Worm (Caenorhabditis elegans) whole organism, early embryonic: ENCODE measurements around the gene str-121.

Experiments
- B0310.2 ChIP-seq: sonication (generic microtip); optimal IDR thresholded peaks from 2 replicates; lab custom pipeline; 2016; ENCODE audit warnings: mild to moderate bottlenecking, missing genetic modification characterization, missing compliant biosample characterization
- F13C5.2 ChIP-seq: sonication (generic microtip); optimal IDR thresholded peaks from 2 replicates; lab custom pipeline; 2017; ENCODE audit warnings: mild to moderate bottlenecking, missing genetic modification characterization, inconsistent platforms, missing compliant biosample characterization
- aly-1 ChIP-seq: sonication (generic microtip); optimal IDR thresholded peaks from 2 replicates; lab custom pipeline; 2016; ENCODE audit warnings: missing genetic modification characterization, missing compliant biosample characterization
- ama-1 ChIP-seq: fragments of 150-350 bp; optimal IDR thresholded peaks from 2 replicates; lab custom pipeline; 2014
- ceh-13 ChIP-seq: fragments of 200-800 bp; sonication (Bioruptor generic); optimal IDR thresholded peaks from 2 replicates; lab custom pipeline; 2018; ENCODE audit warnings: mild to moderate bottlenecking, missing genetic modification characterization, missing compliant biosample characterization
- ceh-36 ChIP-seq: sonication (generic microtip); optimal IDR thresholded peaks from 2 replicates; lab custom pipeline; 2016; ENCODE audit warnings: missing genetic modification characterization, inconsistent platforms, missing compliant biosample characterization
- ets-7 ChIP-seq: sonication (generic microtip); optimal IDR thresholded peaks from 2 replicates; lab custom pipeline; 2016; ENCODE audit warnings: missing genotype, missing genetic modification characterization, missing compliant biosample characterization
- flt-1 ChIP-seq: fragments of 200-800 bp; sonication (Bioruptor generic); IDR thresholded peaks from 2 replicates; pipeline ENCODE4 v1.3.6; 2022; ENCODE audit warnings: missing genetic modification characterization, missing compliant biosample characterization
- hmbx-1 ChIP-seq: sonication (generic microtip); optimal IDR thresholded peaks from 2 replicates; lab custom pipeline; 2016; ENCODE audit warnings: mild to moderate bottlenecking, missing genetic modification characterization, missing compliant biosample characterization
- hmg-4 ChIP-seq: fragments of 200-800 bp; sonication (Bioruptor generic); optimal IDR thresholded peaks from 2 replicates; lab custom pipeline; 2018; ENCODE audit warnings: mild to moderate bottlenecking, missing genetic modification characterization, missing compliant biosample characterization
- hnd-1 ChIP-seq: sonication (generic microtip); optimal IDR thresholded peaks from 2 replicates; lab custom pipeline; 2016; ENCODE audit warnings: missing genetic modification characterization, missing compliant biosample characterization
- pes-1 ChIP-seq: fragments of 200-800 bp; sonication (Bioruptor generic); IDR thresholded peaks from 2 replicates; pipeline ENCODE4 v1.3.6; 2022; ENCODE audit warnings: missing genetic modification reagents, missing genetic modification characterization, missing compliant biosample characterization
- scrt-1 ChIP-seq: fragments of 200-800 bp; sonication (Bioruptor generic); IDR thresholded peaks from 2 replicates; pipeline ENCODE4 v1.3.6; 2022; ENCODE audit warnings: missing genetic modification characterization, missing compliant biosample characterization
- sea-1 ChIP-seq: fragments of 200-800 bp; sonication (Bioruptor generic); conservative IDR thresholded peaks from 2 replicates; pipeline ENCODE4 v1.3.6; 2022; ENCODE audit warnings: missing genetic modification characterization, missing compliant biosample characterization
- tbx-11 ChIP-seq: fragments of 200-800 bp; sonication (Bioruptor generic); IDR thresholded peaks from 2 replicates; pipeline ENCODE4 v1.3.6; 2022; ENCODE audit warnings: missing genetic modification characterization, missing compliant biosample characterization
- tbx-37 ChIP-seq: fragments of 200-800 bp; sonication (Bioruptor generic); conservative IDR thresholded peaks from 2 replicates; pipeline ENCODE4 v1.3.6; 2022; ENCODE audit warnings: missing genetic modification reagents, missing genetic modification characterization, missing compliant biosample characterization
- tra-4 ChIP-seq: sonication (generic microtip); optimal IDR thresholded peaks from 2 replicates; lab custom pipeline; 2017; ENCODE audit warnings: missing genetic modification characterization, missing compliant biosample characterization

Gene str-121

ce11 chrV:254591-254990 is at the start of gene str-121:
Gene str-121 (minus strand): TSS chrV:254691.
- TF ChIP-seq ceh-36: no peak

- TF ChIP-seq hmg-4 (GFP tag; lab: Kevin White, UChicago) (no peak), hmbx-1 (no peak), tra-4 (tag; lab: Kevin White, UChicago) (no peak), ama-1 (lab: Kevin White, UChicago) (no peak), scrt-1 (GFP tag; lab: Robert Waterston, UW) (no peak), hnd-1 (no peak), tbx-37 (GFP tag; lab: Robert Waterston, UW) (no peak), tbx-11 (GFP tag; lab: Robert Waterston, UW) (no peak), B0310.2 (tag; lab: Kevin White, UChicago) (no peak)
Observed at ce11 chrV:303271-303670, 48.8 kb upstream of the str-121 start.

- TF ChIP-seq hnd-1 (no peak), aly-1 (tag; lab: Kevin White, UChicago) (peak; percentile 32)
Observed at ce11 chrV:298395-298794, 43.9 kb upstream of the str-121 start.

DNA sequence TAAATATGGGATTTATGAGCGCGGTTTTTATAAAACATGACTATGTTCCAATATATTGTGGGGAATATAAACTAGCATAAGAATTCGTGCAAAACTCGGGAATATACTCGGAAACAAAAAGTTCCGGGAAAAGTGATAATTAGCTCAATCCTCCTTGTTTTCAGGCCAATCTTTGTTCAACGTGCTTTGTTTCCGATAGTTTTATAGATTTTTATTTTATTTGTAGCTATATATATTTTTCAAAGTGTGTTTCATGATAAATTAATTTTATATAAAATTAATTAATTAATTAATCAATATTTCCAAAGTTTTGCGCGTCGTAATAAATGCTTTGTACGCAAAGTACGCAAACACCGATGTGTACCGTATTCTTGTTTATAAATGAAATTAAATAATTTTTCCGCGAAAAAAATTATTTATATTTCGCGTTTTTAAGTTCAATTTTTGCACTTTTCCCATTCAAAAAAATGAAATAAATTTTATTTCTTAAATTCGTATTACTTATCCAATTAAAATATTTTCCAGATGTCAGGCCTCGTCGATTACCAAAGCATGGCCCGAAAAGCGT is 43.0 kb upstream of the str-121 start, which contains the start of gene F33E11.2:
Gene F33E11.2 (plus strand): TSS at position 524 of the 568 bp plus-strand sequence.
- no peak for TF ChIP-seq aly-1 (tag; lab: Kevin White, UChicago)
- TF ChIP-seq hmbx-1: no peak
- no peak for TF ChIP-seq flt-1 (GFP tag; lab: Robert Waterston, UW)
- no peak for TF ChIP-seq ama-1 (lab: Kevin White, UChicago)
- no peak for TF ChIP-seq hnd-1
- TF ChIP-seq sea-1 (GFP tag; lab: Robert Waterston, UW): no peak
- no peak for TF ChIP-seq ets-7 (tag; lab: Kevin White, UChicago)
- TF ChIP-seq B0310.2 (tag; lab: Kevin White, UChicago): no peak
- TF ChIP-seq pes-1: no peak
- TF ChIP-seq F13C5.2 (tag; lab: Kevin White, UChicago): no peak
- TF ChIP-seq tra-4 (tag; lab: Kevin White, UChicago): no peak
- TF ChIP-seq tbx-11 (GFP tag; lab: Robert Waterston, UW): no peak
- no peak for TF ChIP-seq scrt-1 (GFP tag; lab: Robert Waterston, UW)
- no peak for TF ChIP-seq ceh-36
- no peak for TF ChIP-seq hmg-4 (GFP tag; lab: Kevin White, UChicago)
- no peak for TF ChIP-seq ceh-13 (GFP tag; lab: Kevin White, UChicago)

DNA sequence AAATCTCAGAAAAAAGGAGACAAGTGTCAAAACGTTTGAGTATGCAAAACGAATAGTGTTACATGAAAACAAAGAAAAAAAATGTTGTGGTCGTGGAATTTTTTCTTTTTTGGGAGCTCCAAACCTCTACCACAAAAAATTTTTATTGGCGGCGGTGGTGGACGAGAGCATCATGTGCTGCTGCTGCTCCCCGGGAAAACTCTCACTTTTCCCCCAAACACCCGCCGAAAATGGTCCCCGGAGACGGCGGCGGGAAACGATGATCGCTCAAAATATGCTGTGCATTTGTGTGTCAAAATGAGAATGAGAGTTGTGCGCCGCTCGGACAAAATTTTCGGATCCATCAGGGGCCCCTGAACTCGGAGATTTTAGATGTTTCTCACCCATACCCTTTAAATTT is 41.3 kb upstream of the str-121 start:
- TF ChIP-seq hmg-4 (GFP tag; lab: Kevin White, UChicago) (no peak), tbx-11 (GFP tag; lab: Robert Waterston, UW) (no peak), aly-1 (tag; lab: Kevin White, UChicago) (no peak), ceh-36 (no peak), hmbx-1 (no peak), ets-7 (tag; lab: Kevin White, UChicago) (no peak), flt-1 (GFP tag; lab: Robert Waterston, UW) (no peak), F13C5.2 (tag; lab: Kevin White, UChicago) (no peak), ama-1 (lab: Kevin White, UChicago) (no peak), scrt-1 (GFP tag; lab: Robert Waterston, UW) (no peak), ceh-13 (GFP tag; lab: Kevin White, UChicago) (no peak)

DNA sequence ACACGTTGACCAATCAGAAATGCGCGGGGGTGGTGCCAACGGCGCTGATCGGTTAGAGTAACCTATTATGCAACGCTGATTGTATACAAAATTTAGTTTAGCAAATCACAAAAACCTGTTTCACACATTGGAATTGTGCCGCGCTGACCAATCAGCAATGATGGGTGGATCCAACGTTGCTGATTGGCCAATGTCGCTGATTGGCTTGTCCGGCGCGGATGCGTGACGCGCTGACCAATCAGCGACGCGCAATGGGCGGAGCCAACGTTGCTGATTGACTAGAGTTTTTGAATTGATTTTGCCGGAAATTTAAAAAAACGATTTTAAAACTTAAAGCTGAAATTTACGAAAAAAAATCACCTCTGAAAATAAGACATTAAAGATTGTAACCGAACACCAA is 30.8 kb upstream of the str-121 start:
- no peak for TF ChIP-seq pes-1
- no peak for TF ChIP-seq ceh-13 (GFP tag; lab: Kevin White, UChicago)
- TF ChIP-seq F13C5.2 (tag; lab: Kevin White, UChicago): no peak
- no peak for TF ChIP-seq ceh-36
- TF ChIP-seq sea-1 (GFP tag; lab: Robert Waterston, UW): no peak
- TF ChIP-seq tra-4 (tag; lab: Kevin White, UChicago): no peak
- no peak for TF ChIP-seq hmbx-1
- no peak for TF ChIP-seq hnd-1
- TF ChIP-seq hmg-4 (GFP tag; lab: Kevin White, UChicago): no peak
- TF ChIP-seq ets-7 (tag; lab: Kevin White, UChicago): no peak
- TF ChIP-seq scrt-1 (GFP tag; lab: Robert Waterston, UW): no peak
- no peak for TF ChIP-seq B0310.2 (tag; lab: Kevin White, UChicago)
- TF ChIP-seq flt-1 (GFP tag; lab: Robert Waterston, UW): no peak
- no peak for TF ChIP-seq aly-1 (tag; lab: Kevin White, UChicago)
- no peak for TF ChIP-seq tbx-11 (GFP tag; lab: Robert Waterston, UW)
- TF ChIP-seq ama-1 (lab: Kevin White, UChicago): no peak

- no peak for TF ChIP-seq scrt-1 (GFP tag; lab: Robert Waterston, UW)
- no peak for TF ChIP-seq ceh-36
- TF ChIP-seq ets-7 (tag; lab: Kevin White, UChicago): no peak
- TF ChIP-seq ama-1 (lab: Kevin White, UChicago): no peak
- TF ChIP-seq hmbx-1: no peak
- TF ChIP-seq tra-4 (tag; lab: Kevin White, UChicago): no peak
- TF ChIP-seq tbx-11 (GFP tag; lab: Robert Waterston, UW): no peak
- TF ChIP-seq tbx-37 (GFP tag; lab: Robert Waterston, UW): no peak
- TF ChIP-seq ceh-13 (GFP tag; lab: Kevin White, UChicago): no peak
- no peak for TF ChIP-seq hnd-1
- no peak for TF ChIP-seq B0310.2 (tag; lab: Kevin White, UChicago)
- no peak for TF ChIP-seq sea-1 (GFP tag; lab: Robert Waterston, UW)
- TF ChIP-seq aly-1 (tag; lab: Kevin White, UChicago): no peak
- TF ChIP-seq pes-1: no peak
- no peak for TF ChIP-seq flt-1 (GFP tag; lab: Robert Waterston, UW)
- TF ChIP-seq F13C5.2 (tag; lab: Kevin White, UChicago): no peak
Observed at ce11 chrV:284808-285207, 30.3 kb upstream of the str-121 start.

ce11 chrV:283953-284352 is 29.5 kb upstream of the str-121 start:
- TF ChIP-seq tbx-11 (GFP tag; lab: Robert Waterston, UW): no peak
- no peak for TF ChIP-seq ets-7 (tag; lab: Kevin White, UChicago)
- TF ChIP-seq hmbx-1: no peak
